Worm (Caenorhabditis elegans) whole organism, L4/young adult: Measurements from ENCODE around the gene srt-38.

Source experiments
- W03F9.2 ChIP-seq: fragments of 150-350 bp; optimal IDR thresholded peaks from 2 replicates; lab custom pipeline; 2014; ENCODE audit warnings: missing biosample characterization, missing genetic modification characterization
- dao-5 ChIP-seq: sonication (generic microtip); optimal IDR thresholded peaks from 2 replicates; lab custom pipeline; 2016; ENCODE audit warnings: missing genotype, missing genetic modification characterization, moderate library complexity, missing compliant biosample characterization
- him-1 ChIP-seq: sonication (generic microtip); optimal IDR thresholded peaks from 2 replicates; lab custom pipeline; 2016; ENCODE audit warnings: missing genotype, missing genetic modification reagents, missing genetic modification characterization, missing compliant biosample characterization

- TF ChIP-seq him-1 (tag; lab: Kevin White, UChicago) (no peak), dao-5 (tag; lab: Kevin White, UChicago) (no peak), W03F9.2 (tag; lab: Kevin White, UChicago) (no peak)
These were observed 28.7 kb downstream of the srt-38 start, which contains the start of gene srt-12 for ce11 chrV:4242431-4242830.
